Fruit fly (Drosophila melanogaster) whole organism, embryonic: ENCODE data around the gene mTor.

Experiments
- Antp ChIP-seq: fragments of 200-800 bp; sonication (Bioruptor generic); optimal IDR thresholded peaks from 3 replicates; lab custom pipeline; 2016; ENCODE audit warnings: missing biosample characterization, missing genetic modification characterization
- Asciz ChIP-seq: fragments of 200-800 bp; sonication (Bioruptor generic); optimal IDR thresholded peaks from 2 replicates; lab custom pipeline; 2017; ENCODE audit warnings: missing biosample characterization, mild to moderate bottlenecking, missing genetic modification characterization, missing genetic modification reagents
- Bgb ChIP-seq: fragments of 200-800 bp; sonication (Bioruptor generic); IDR thresholded peaks from 2 replicates; pipeline ENCODE4 v1.3.6; 2022; ENCODE audit warnings: missing biosample characterization, missing genetic modification characterization; ENCODE audit not compliant: partially characterized antibody
- CG11696 ChIP-seq: fragments of 200-800 bp; sonication (Bioruptor generic); IDR thresholded peaks from 2 replicates; pipeline ENCODE4 v1.3.6; 2022; ENCODE audit warnings: missing biosample characterization, missing genetic modification characterization
- CG12155 ChIP-seq: fragments of 200-800 bp; sonication (Bioruptor generic); optimal IDR thresholded peaks from 3 replicates; lab custom pipeline; 2016; ENCODE audit warnings: missing biosample characterization, missing genetic modification characterization
- CG12236 ChIP-seq: fragments of 200-800 bp; sonication (Bioruptor generic); optimal IDR thresholded peaks from 2 replicates; lab custom pipeline; 2016; ENCODE audit warnings: missing biosample characterization, missing genetic modification characterization
- CG12391 ChIP-seq: fragments of 200-800 bp; sonication (Bioruptor generic); optimal IDR thresholded peaks from 3 replicates; lab custom pipeline; 2018; ENCODE audit warnings: missing biosample characterization, mild to moderate bottlenecking, missing genetic modification characterization, moderate library complexity
- CG13123 ChIP-seq: fragments of 200-800 bp; sonication (Bioruptor generic); optimal IDR thresholded peaks from 2 replicates; lab custom pipeline; 2016; ENCODE audit warnings: missing biosample characterization, missing genetic modification characterization
- CG13775 ChIP-seq: fragments of 200-800 bp; sonication (Bioruptor generic); optimal IDR thresholded peaks from 3 replicates; lab custom pipeline; 2017; ENCODE audit warnings: missing biosample characterization, mild to moderate bottlenecking, missing genetic modification characterization
- CG14965 ChIP-seq: fragments of 200-800 bp; sonication (Bioruptor generic); optimal IDR thresholded peaks from 2 replicates; lab custom pipeline; 2016; ENCODE audit warnings: missing biosample characterization, missing genetic modification characterization, borderline replicate concordance
- CG17328 ChIP-seq: fragments of 200-800 bp; sonication (Bioruptor generic); IDR thresholded peaks from 2 replicates; pipeline ENCODE4 v1.3.6; 2022; ENCODE audit warnings: missing biosample characterization, missing genetic modification characterization
- CG3281 ChIP-seq: fragments of 200-800 bp; sonication (Bioruptor generic); optimal IDR thresholded peaks from 3 replicates; lab custom pipeline; 2017; ENCODE audit warnings: missing biosample characterization, mild to moderate bottlenecking, missing genetic modification characterization
- CG34422 ChIP-seq: fragments of 200-800 bp; sonication (Bioruptor generic); IDR thresholded peaks from 3 replicates; pipeline ENCODE4 v1.3.6; 2022; ENCODE audit warnings: missing biosample characterization, missing genetic modification characterization
- CG3838 ChIP-seq: fragments of 200-800 bp; sonication (Bioruptor generic); optimal IDR thresholded peaks from 3 replicates; lab custom pipeline; 2016; ENCODE audit warnings: missing biosample characterization, missing genetic modification characterization
- CG4282 ChIP-seq: fragments of 200-800 bp; sonication (Bioruptor generic); optimal IDR thresholded peaks from 2 replicates; lab custom pipeline; 2016; ENCODE audit warnings: missing biosample characterization, missing genetic modification characterization
- CG6791 ChIP-seq: fragments of 200-800 bp; sonication (Bioruptor generic); IDR thresholded peaks from 3 replicates; pipeline ENCODE4 v1.3.6; 2022; ENCODE audit warnings: missing biosample characterization, missing genetic modification characterization; ENCODE audit not compliant: partially characterized antibody
- CG9437 ChIP-seq: fragments of 200-800 bp; sonication (Bioruptor generic); optimal IDR thresholded peaks from 2 replicates; lab custom pipeline; 2018; ENCODE audit warnings: missing biosample characterization, mild to moderate bottlenecking, missing genetic modification characterization
- CG9932 ChIP-seq: fragments of 200-800 bp; sonication (Bioruptor generic); IDR thresholded peaks from 2 replicates; pipeline ENCODE4 v1.3.6; 2022; ENCODE audit warnings: missing biosample characterization, missing genetic modification characterization
- D19A ChIP-seq: fragments of 200-800 bp; optimal IDR thresholded peaks from 3 replicates; lab custom pipeline; 2019; ENCODE audit warnings: missing biosample characterization, mild to moderate bottlenecking, missing genetic modification characterization, moderate library complexity
- Dll ChIP-seq: fragments of 200-800 bp; sonication (Bioruptor generic); IDR thresholded peaks from 4 replicates; pipeline ENCODE4 v1.3.6; 2022; ENCODE audit warnings: missing biosample characterization, missing genetic modification characterization; ENCODE audit not compliant: partially characterized antibody
- Dp ChIP-seq: fragments of 200-800 bp; sonication (Bioruptor generic); optimal IDR thresholded peaks from 2 replicates; lab custom pipeline; 2018; ENCODE audit warnings: missing biosample characterization, mild to moderate bottlenecking, missing genetic modification characterization, moderate library complexity
- Hand ChIP-seq: fragments of 200-800 bp; sonication (Bioruptor generic); optimal IDR thresholded peaks from 2 replicates; lab custom pipeline; 2017; ENCODE audit warnings: mild to moderate bottlenecking, missing biosample characterization, missing genetic modification reagents, missing genetic modification characterization
- Jarid2 ChIP-seq: fragments of 200-800 bp; sonication (Bioruptor generic); optimal IDR thresholded peaks from 3 replicates; lab custom pipeline; 2017; ENCODE audit warnings: mild to moderate bottlenecking, missing biosample characterization, missing genetic modification reagents, missing genetic modification characterization
- Kr ChIP-seq: fragments of 200-800 bp; sonication (Bioruptor generic); optimal IDR thresholded peaks from 2 replicates; lab custom pipeline; 2017; ENCODE audit warnings: missing biosample characterization, mild to moderate bottlenecking, missing genetic modification characterization
- Ssrp ChIP-seq: fragments of 200-800 bp; sonication (Bioruptor generic); optimal IDR thresholded peaks from 2 replicates; lab custom pipeline; 2018; ENCODE audit warnings: missing biosample characterization, mild to moderate bottlenecking, missing genetic modification characterization, moderate library complexity
- chif ChIP-seq, 2 experiments: fragments of 200-800 bp; sonication (Bioruptor generic); optimal IDR thresholded peaks; 3 replicates each; lab custom pipeline; 2016; ENCODE audit warnings: missing biosample characterization in 2 of 2, missing genetic modification characterization in 2 of 2
- dpn ChIP-seq, 2 experiments: fragments of 200-800 bp; sonication (Bioruptor generic); optimal IDR thresholded peaks; 3 replicates each; lab custom pipeline; 2016; ENCODE audit warnings: missing biosample characterization in 2 of 2, missing genetic modification characterization in 2 of 2
- grau ChIP-seq: fragments of 200-800 bp; optimal IDR thresholded peaks from 3 replicates; lab custom pipeline; 2019; ENCODE audit warnings: missing biosample characterization, mild to moderate bottlenecking, missing genetic modification characterization, moderate library complexity
- ind ChIP-seq: fragments of 200-800 bp; sonication (Bioruptor generic); optimal IDR thresholded peaks from 3 replicates; lab custom pipeline; 2016; ENCODE audit warnings: missing biosample characterization, missing genetic modification characterization
- klu ChIP-seq: fragments of 200-800 bp; sonication (Bioruptor generic); IDR thresholded peaks from 2 replicates; pipeline ENCODE4 v1.3.6; 2022; ENCODE audit warnings: missing biosample characterization, missing genetic modification characterization
- knrl ChIP-seq: fragments of 200-800 bp; sonication (Bioruptor generic); IDR thresholded peaks from 3 replicates; pipeline ENCODE4 v1.3.6; 2022; ENCODE audit warnings: missing biosample characterization, missing genetic modification characterization; ENCODE audit not compliant: partially characterized antibody
- luna ChIP-seq: fragments of 200-800 bp; sonication (Bioruptor generic); optimal IDR thresholded peaks from 2 replicates; lab custom pipeline; 2016; ENCODE audit warnings: missing biosample characterization, missing genetic modification characterization
- mam ChIP-seq: fragments of 200-800 bp; sonication (Bioruptor generic); optimal IDR thresholded peaks from 3 replicates; lab custom pipeline; 2016; ENCODE audit warnings: missing biosample characterization, missing genetic modification characterization
- mld ChIP-seq: fragments of 200-800 bp; sonication (Bioruptor generic); IDR thresholded peaks from 3 replicates; pipeline ENCODE4 v1.3.6; 2022; ENCODE audit warnings: missing biosample characterization, missing genetic modification characterization; ENCODE audit not compliant: partially characterized antibody
- nerfin-2 ChIP-seq: fragments of 200-800 bp; sonication (Bioruptor generic); IDR thresholded peaks from 2 replicates; pipeline ENCODE4 v1.3.6; 2022; ENCODE audit warnings: missing biosample characterization, missing genetic modification characterization; ENCODE audit not compliant: partially characterized antibody
- oc ChIP-seq: fragments of 200-800 bp; sonication (Bioruptor generic); optimal IDR thresholded peaks from 2 replicates; lab custom pipeline; 2018; ENCODE audit warnings: missing biosample characterization, mild to moderate bottlenecking, missing genetic modification characterization, moderate library complexity
- p53 ChIP-seq: fragments of 200-800 bp; sonication (Bioruptor generic); optimal IDR thresholded peaks from 2 replicates; lab custom pipeline; 2016; ENCODE audit warnings: missing biosample characterization, missing genetic modification characterization
- pita ChIP-seq: fragments of 200-800 bp; sonication (Bioruptor generic); optimal IDR thresholded peaks from 2 replicates; lab custom pipeline; 2017; ENCODE audit warnings: missing biosample characterization, mild to moderate bottlenecking, missing genetic modification characterization
- pros ChIP-seq: fragments of 200-800 bp; sonication (Bioruptor generic); optimal IDR thresholded peaks from 3 replicates; lab custom pipeline; 2019; ENCODE audit warnings: missing biosample characterization, mild to moderate bottlenecking, missing genetic modification characterization, moderate library complexity
- rib ChIP-seq: fragments of 200-800 bp; sonication (Bioruptor generic); IDR thresholded peaks from 2 replicates; pipeline ENCODE4 v1.3.6; 2022; ENCODE audit warnings: missing biosample characterization, missing genetic modification characterization
- schlank ChIP-seq: fragments of 200-800 bp; sonication (Bioruptor generic); optimal IDR thresholded peaks from 2 replicates; lab custom pipeline; 2018; ENCODE audit warnings: missing biosample characterization, mild to moderate bottlenecking, missing genetic modification characterization
- scrt ChIP-seq: fragments of 200-800 bp; sonication (Bioruptor generic); optimal IDR thresholded peaks from 2 replicates; lab custom pipeline; 2018; ENCODE audit warnings: missing biosample characterization, mild to moderate bottlenecking, missing genetic modification characterization, moderate library complexity
- seq ChIP-seq: fragments of 200-800 bp; sonication (Bioruptor generic); IDR thresholded peaks from 2 replicates; pipeline ENCODE4 v1.3.6; 2022; ENCODE audit warnings: missing biosample characterization, missing genetic modification characterization
- slp2 ChIP-seq: fragments of 200-800 bp; sonication (Bioruptor generic); optimal IDR thresholded peaks from 2 replicates; lab custom pipeline; 2016; ENCODE audit warnings: missing biosample characterization, missing genetic modification characterization
- sna ChIP-seq: fragments of 200-800 bp; sonication (Bioruptor generic); IDR thresholded peaks from 2 replicates; pipeline ENCODE4 v1.3.6; 2022; ENCODE audit warnings: missing biosample characterization, missing genetic modification characterization; ENCODE audit not compliant: partially characterized antibody
- ssp ChIP-seq: fragments of 200-800 bp; sonication (Bioruptor generic); IDR thresholded peaks from 2 replicates; pipeline ENCODE4 v1.3.6; 2022; ENCODE audit warnings: missing biosample characterization, missing genetic modification characterization
- zen2 ChIP-seq: fragments of 200-800 bp; sonication (Bioruptor generic); IDR thresholded peaks from 3 replicates; pipeline ENCODE4 v1.3.6; 2022; ENCODE audit warnings: missing biosample characterization, missing genetic modification characterization; ENCODE audit not compliant: partially characterized antibody
- zfh2 ChIP-seq: fragments of 200-800 bp; sonication (Bioruptor generic); optimal IDR thresholded peaks from 2 replicates; lab custom pipeline; 2016; ENCODE audit warnings: missing biosample characterization, missing genetic modification characterization

Gene mTor

DNA sequence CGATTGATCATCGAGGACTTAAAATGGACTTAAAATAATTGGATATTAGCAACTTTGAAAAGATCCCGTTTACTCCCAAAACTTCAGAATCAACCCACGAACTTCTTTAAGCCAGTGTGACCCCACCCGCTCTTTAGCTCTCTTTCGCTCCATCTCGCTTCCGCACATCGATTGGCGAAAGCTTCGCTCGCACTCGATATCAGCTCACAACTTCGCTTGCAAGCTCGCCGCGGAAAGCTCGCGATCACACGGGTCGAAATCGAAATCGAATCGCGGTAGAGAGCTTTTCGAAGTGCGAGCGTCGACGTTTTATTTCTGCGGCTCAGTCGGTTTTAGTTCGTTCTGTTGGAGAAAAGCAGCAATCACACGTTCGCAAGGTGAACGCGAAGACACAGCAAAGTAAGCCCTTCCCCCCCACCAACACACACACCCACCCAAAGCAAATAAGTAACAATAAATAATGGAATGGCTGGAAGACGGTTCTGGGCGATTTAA, 30.2 kb upstream of the mTor start, which contains the start of gene Vha68-2 (continued):
- TF ChIP-seq Hand (GFP tag; lab: Kevin White, UChicago) (peak; percentile 56), Kr (GFP tag; lab: Kevin White, UChicago) (no peak), nerfin-2 (GFP tag; lab: Robert Waterston, UW) (0 out of 2 replicates have a peak, but pooled peaks have one; percentile 36), CG12155 (GFP tag; lab: Kevin White, UChicago) (peak; percentile 29), ssp (GFP tag; lab: Robert Waterston, UW) (peak; percentile 44; the same call in 1 of the 2 replicates), ind (GFP tag; lab: Kevin White, UChicago) (peak; percentile 29), D19A (tag; lab: Kevin White, UChicago) (no peak), Bgb (GFP tag; lab: Robert Waterston, UW) (peak; percentile 77), zfh2 (GFP tag; lab: Kevin White, UChicago) (peak; percentile 67), schlank (tag; lab: Kevin White, UChicago) (peak; percentile 75), CG13123 (GFP tag; lab: Kevin White, UChicago) (peak; percentile 35), Ssrp (tag; lab: Kevin White, UChicago) (no peak), luna (GFP tag; lab: Kevin White, UChicago) (peak; percentile 72), Dll (GFP tag; lab: Robert Waterston, UW) (0 out of 4 replicates have a peak, but pooled peaks have one; percentile 43), pros (no peak), CG17328 (GFP tag; lab: Robert Waterston, UW) (peak; percentile 57), CG11696 (GFP tag; lab: Robert Waterston, UW) (no peak), mld (GFP tag; lab: Robert Waterston, UW) (0 out of 3 replicates have a peak, but pooled peaks have one; percentile 68), CG13775 (peak; percentile 44), scrt (GFP tag; lab: Kevin White, UChicago) (peak; percentile 29), CG3281 (no peak), grau (tag; lab: Kevin White, UChicago) (peak; percentile 55), CG9932 (GFP tag; lab: Robert Waterston, UW) (peak; percentile 73), rib (GFP tag; lab: Robert Waterston, UW) (0 out of 2 replicates have a peak, but pooled peaks have one; percentile 24), CG34422 (GFP tag; lab: Robert Waterston, UW) (peak; percentile 51; the same call in 1 of the 3 replicates), pita (GFP tag; lab: Kevin White, UChicago) (no peak), Jarid2 (GFP tag; lab: Kevin White, UChicago) (peak; percentile 68), CG4282 (GFP tag; lab: Kevin White, UChicago) (no peak), Asciz (GFP tag; lab: Kevin White, UChicago) (peak; percentile 12), Antp (GFP tag; lab: Kevin White, UChicago) (peak; percentile 61), CG9437 (GFP tag; lab: Kevin White, UChicago) (peak; percentile 6), slp2 (GFP tag; lab: Kevin White, UChicago) (no peak), CG14965 (GFP tag; lab: Kevin White, UChicago) (no peak), mam (GFP tag; lab: Kevin White, UChicago) (peak; percentile 59), CG6791 (GFP tag; lab: Robert Waterston, UW) (peak; percentile 76; the same call in 2 of the 3 replicates), knrl (GFP tag; lab: Robert Waterston, UW) (peak; percentile 56; the same call in 2 of the 3 replicates), zen2 (GFP tag; lab: Robert Waterston, UW) (0 out of 3 replicates have a peak, but pooled peaks have one; percentile 26), chif (GFP tag; optimal IDR thresholded peaks at IDR 0.05; lab: Kevin White, UChicago) (peak; percentile 30 to 40), seq (GFP tag; lab: Robert Waterston, UW) (no peak; the same call in 1 of the 2 replicates), p53 (GFP tag; lab: Kevin White, UChicago) (peak; percentile 53), Dp (GFP tag; lab: Kevin White, UChicago) (peak; percentile 33), dpn (GFP tag; optimal IDR thresholded peaks at IDR 0.05; lab: Kevin White, UChicago) (peak; percentile 60 to 61), sna (peak; percentile 57; the same call in 1 of the 2 replicates), CG3838 (GFP tag; lab: Kevin White, UChicago) (no peak), CG12391 (tag; lab: Kevin White, UChicago) (peak; percentile 67), CG12236 (peak; percentile 17), oc (peak; percentile 45), klu (GFP tag; lab: Robert Waterston, UW) (peak; percentile 34; the same call in 1 of the 2 replicates)
